Fruit fly (Drosophila melanogaster) whole organism: Measurements from ENCODE around the gene CG33722.

Experiments used
- CG8478 ChIP-seq: fragments of >200 bp; optimal IDR thresholded peaks from 2 replicates; lab custom pipeline; 2018; ENCODE audit warnings: inconsistent platforms
- Dll ChIP-seq: fragments of >200 bp; optimal IDR thresholded peaks from 2 replicates; lab custom pipeline; 2017
- EcR ChIP-seq, 2 experiments: fragments of >200 bp; optimal IDR thresholded peaks; 2 replicates each; lab custom pipeline; 2017; ENCODE audit warnings: missing biosample characterization in 2 of 2, missing genetic modification characterization in 2 of 2, missing genetic modification reagents in 2 of 2
- pan ChIP-seq: fragments of >200 bp; optimal IDR thresholded peaks from 2 replicates; lab custom pipeline; 2017
- psq ChIP-seq: fragments of >200 bp; optimal IDR thresholded peaks from 2 replicates; lab custom pipeline; 2017
- usp ChIP-seq: fragments of >200 bp; optimal IDR thresholded peaks from 2 replicates; lab custom pipeline; 2017; ENCODE audit warnings: missing biosample characterization, missing genetic modification characterization, mixed read lengths

- TF ChIP-seq EcR (GFP tag; optimal IDR thresholded peaks at IDR 0.05; lab: Kevin White, UChicago) (no peak), usp (GFP tag; lab: Kevin White, UChicago) (no peak), psq (lab: Kevin White, UChicago) (no peak), Dll (no peak), pan (lab: Kevin White, UChicago) (no peak), CG8478 (lab: Kevin White, UChicago) (no peak)
These were observed 33.8 kb downstream of the CG33722 start, which contains the start of gene ato for dm6 chr3R:8277494-8278293.
